Fruit fly (Drosophila melanogaster) S2 (cell line): ENCODE measurements around the gene Dip-B.

Experiments used
- CG8478 ChIP-seq: fragments of >200 bp; optimal IDR thresholded peaks from 2 replicates; lab custom pipeline; 2018
- CTCF ChIP-seq, 2 experiments: fragments of >200 bp; optimal IDR thresholded peaks; 2 replicates each; lab custom pipeline; 2018

Dip-B gene

dm6 chr3R:13802057-13802817 is 20.1 kb downstream of the Dip-B start:
- TF ChIP-seq CG8478 (no peak), CTCF (optimal IDR thresholded peaks at IDR 0.05; lab: Kevin White, UChicago) (no peak)

DNA sequence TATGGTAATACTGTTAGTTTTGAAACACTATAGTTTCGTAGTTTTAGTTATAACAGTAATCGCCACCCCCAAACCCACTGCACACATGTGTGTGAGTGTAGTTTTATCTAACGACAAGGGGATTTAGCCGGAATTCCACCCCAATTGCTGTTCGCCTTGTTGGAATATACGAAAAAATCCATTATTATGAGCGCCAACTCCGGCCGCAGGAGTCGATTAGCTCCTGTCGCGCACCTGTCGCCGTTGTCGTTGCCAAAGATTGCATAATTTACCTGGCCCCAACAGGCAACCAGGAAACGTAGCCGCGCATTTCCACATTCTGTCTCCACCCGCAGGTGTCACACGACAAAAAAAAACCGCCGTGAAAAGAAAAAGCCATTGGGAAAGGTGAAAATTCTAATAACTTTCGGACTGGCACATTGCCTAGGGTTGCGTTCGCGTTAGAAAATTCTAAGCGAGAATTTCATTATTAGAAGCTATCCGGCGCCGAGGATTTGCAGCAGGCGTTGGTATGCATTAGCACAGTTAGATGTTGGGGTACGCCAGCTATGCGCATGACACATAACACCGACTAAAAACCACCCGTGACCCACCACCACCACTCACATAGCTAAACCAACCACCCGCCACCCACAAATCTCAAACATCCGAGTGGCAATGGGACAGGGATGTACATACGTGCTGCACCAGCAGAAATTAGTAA is 21.2 kb downstream of the Dip-B start:
- TF ChIP-seq CTCF (optimal IDR thresholded peaks at IDR 0.05; lab: Kevin White, UChicago) = no peak
- no peak for TF ChIP-seq CG8478

DNA sequence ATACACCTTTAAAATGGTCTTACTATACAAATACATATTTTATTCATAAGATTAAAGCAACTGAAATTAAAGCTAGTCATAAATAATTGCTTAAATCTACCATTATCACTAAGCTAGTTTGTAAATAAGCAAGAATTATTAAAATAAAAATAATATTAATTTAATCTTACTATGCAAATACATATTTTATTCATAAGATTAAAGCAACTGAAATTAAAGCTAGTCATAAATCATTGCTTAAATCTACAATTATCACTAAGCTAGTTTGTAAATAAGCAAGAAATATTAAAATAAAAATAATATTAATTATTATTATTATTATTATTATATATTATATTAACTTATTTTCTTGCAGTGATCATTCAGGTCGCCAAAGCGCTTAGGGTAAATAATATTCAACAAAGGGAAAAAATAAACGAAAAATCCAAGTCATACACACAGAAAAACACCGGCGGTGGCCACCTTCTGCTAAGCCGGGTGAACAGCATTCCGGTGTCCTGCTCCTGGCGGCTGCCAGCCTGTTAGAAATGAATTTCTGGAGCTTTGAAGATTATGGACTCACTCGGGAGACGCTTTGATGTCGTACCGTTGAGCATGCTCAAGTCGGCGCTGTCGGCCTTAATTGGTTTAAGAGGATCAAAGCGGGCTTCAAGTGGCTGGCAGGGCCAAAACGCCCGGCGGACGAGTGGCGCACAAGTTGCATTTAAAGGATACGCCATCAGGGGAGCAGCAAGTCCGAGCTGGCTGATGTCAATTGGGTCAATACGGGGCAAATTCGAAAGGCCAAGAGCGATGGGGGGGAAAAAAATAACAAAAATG is 22.0 kb downstream of the Dip-B start:
- TF ChIP-seq CTCF (optimal IDR thresholded peaks at IDR 0.05; lab: Kevin White, UChicago) (no peak), CG8478 (no peak)

DNA sequence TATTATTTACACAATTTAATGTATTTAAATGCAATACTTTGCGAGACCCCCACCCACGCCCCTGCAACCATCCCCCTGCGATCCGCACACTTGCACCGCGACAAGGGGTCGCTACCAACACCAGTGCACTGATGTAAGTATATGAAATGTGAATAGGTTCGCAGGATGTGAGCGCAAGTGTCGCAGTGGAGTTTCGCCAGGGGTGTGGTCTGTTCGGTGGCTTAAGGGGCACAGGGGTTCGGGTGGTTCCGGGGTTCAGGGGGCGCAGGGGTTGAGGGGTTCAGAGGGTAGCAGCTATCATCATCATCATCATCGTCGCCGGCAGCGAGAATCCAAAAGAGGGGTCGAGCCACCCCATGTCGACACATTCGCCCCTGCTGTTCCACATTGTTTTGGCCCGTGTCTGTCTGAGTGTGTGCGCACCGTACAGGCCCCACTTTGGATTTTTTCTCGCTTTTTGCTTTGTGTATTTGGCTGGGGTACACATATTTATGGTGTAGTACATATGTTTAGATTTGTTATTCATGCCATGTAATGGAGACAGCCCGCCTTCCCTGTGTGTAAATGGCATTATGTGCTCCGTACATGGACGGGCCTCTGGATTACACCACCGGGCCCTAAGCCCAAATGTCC is 23.0 kb downstream of the Dip-B start:
- TF ChIP-seq CTCF (optimal IDR thresholded peaks at IDR 0.05; lab: Kevin White, UChicago) (no peak), CG8478 (no peak)

DNA sequence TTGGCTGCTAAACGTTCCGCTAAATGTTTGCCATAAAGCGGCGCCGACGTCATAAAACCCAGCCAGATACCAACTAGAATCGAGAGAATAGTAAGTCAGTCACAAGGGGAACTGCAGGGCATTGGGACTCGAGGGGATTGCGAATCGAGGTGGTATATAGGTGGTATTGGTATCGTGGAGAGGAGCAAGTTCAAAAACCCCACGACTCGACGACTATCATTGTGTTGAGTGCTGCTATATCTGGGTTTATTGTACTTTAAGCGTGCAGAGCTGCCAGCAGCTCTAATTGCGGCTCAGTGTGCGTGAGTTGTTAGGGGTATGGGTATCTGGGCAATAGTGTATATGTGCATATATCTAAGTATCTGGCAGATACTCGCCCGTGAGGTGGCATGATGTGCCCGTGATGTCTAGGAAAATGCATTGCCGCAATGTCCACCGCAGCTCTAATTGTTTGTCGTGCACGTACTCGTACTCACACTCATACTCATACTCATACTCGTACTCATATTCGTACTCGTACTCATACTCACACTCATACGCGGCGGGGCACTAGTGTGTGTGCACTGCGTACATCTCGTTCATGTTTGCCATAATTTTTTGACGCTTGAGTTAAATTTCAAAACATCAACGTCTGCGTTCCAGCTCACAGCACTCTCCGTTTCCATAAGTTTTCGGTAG is 24.1 kb downstream of the Dip-B start:
- TF ChIP-seq CG8478 (no peak), CTCF (optimal IDR thresholded peaks at IDR 0.05; lab: Kevin White, UChicago) (no peak)

DNA sequence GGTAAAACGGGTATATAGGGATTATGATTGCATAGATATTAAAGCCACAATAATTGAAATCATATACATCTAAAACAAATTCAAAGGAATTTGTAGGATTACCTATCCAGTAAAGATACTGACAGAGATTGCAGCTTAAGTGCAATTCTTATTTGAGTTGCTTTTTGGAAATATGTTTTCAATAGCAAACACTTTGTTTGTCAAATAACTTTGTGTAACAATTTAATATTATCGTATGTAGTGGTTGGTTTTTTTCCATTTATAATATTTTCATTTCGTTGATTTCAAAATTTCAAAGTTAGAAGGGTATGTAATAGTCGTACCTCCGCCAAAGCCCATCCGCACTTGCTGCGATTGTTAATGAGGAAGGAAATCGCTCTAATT is 24.6 kb downstream of the Dip-B start:
- TF ChIP-seq CTCF (optimal IDR thresholded peaks at IDR 0.05; lab: Kevin White, UChicago) = no peak
- no peak for TF ChIP-seq CG8478

dm6 chr3R:13807330-13807729 is 25.2 kb downstream of the Dip-B start:
- no peak for TF ChIP-seq CTCF (optimal IDR thresholded peaks at IDR 0.05; lab: Kevin White, UChicago)

DNA sequence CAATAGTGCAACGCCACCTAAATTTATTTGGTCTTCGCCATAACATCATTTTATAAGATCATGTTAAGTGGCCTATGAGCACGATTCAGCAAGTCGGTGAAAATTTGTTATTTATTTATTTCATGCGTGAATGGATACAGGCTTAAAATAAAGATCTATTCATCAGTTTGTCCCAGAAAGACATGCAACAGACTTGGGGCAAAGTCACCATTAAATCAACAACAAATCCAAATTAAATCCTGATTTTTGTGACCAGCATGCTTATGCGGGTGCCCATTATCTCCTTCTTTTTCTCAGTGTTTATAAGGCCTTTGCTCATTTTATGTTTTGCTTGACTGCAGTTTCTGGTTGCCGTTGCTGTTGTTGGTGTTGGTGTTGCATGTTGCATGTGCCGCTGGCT is 25.8 kb downstream of the Dip-B start:
- TF ChIP-seq CTCF (optimal IDR thresholded peaks at IDR 0.05; lab: Kevin White, UChicago) (no peak), CG8478 (no peak)

- TF ChIP-seq CTCF (optimal IDR thresholded peaks at IDR 0.05; lab: Kevin White, UChicago) = no peak
- TF ChIP-seq CG8478 = no peak
Measured at dm6 chr3R:13809261-13809660, 27.2 kb downstream of the Dip-B start.

dm6 chr3R:13810308-13810707 is 28.2 kb downstream of the Dip-B start:
- TF ChIP-seq CTCF (optimal IDR thresholded peaks at IDR 0.05; lab: Kevin White, UChicago) = no peak
- TF ChIP-seq CG8478 = no peak

dm6 chr3R:13811737-13812136 is 29.6 kb downstream of the Dip-B start:
- TF ChIP-seq CG8478 (no peak), CTCF (optimal IDR thresholded peaks at IDR 0.05; lab: Kevin White, UChicago) (no peak)

DNA sequence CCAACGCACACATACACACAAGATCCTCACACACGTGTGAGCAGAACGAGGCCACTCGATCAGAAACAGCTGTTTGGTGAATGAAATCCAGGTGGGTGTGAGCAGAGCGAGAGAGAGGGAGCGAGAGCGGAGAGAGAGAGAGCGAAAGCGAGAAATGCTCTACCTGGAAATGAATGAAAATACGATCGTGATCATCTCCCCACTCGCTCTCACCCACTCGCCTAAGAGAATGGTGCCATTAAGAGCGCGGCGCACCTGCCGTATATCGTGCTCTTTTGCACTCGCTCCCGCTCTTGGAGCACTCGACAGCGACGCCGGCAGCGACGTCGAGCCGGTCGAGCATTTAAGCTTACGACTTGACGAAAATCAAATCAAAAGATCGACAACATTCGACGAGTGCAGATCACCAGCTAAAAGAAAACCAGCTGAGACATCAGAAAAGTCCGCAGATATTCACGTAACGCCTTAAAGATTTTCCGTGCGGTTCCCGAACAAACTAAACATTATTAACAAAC is 30.7 kb downstream of the Dip-B start, which contains the start of the genes tal-1A, tal-2A, tal-3A and tal-AA:
Gene tal-1A, plus strand, starts transcription at position 374 of the 515 bp plus-strand sequence.
Gene tal-2A, plus strand, starts transcription at position 374 of the 515 bp plus-strand sequence.
Gene tal-3A, plus strand, starts transcription at position 374 of the 515 bp plus-strand sequence.
Gene tal-AA, plus strand, starts transcription at position 374 of the 515 bp plus-strand sequence.
- TF ChIP-seq CG8478 (no peak), CTCF (optimal IDR thresholded peaks at IDR 0.05; lab: Kevin White, UChicago) (no peak)

DNA sequence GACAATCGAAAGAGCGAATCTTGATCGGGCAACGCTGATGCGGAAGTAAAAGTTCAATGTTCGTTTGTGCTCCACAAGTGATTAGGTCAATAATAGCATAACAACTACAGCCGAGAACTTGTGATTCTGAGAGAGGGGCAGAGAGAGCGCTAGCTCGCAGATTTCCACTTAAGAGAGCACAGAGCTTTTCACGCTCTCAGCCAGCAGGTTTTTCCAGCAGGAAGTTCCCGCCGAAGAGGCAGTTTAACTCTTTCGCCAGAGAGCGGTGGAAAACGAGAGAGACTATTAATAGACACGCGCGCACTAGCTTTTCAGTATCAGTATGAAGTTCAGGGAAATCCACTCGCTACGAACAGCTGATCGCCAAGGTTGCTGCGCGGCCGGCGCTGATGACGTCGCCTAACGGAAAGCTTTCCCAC is 32.9 kb downstream of the Dip-B start:
- TF ChIP-seq CG8478 = no peak
